Fruit fly (Drosophila melanogaster): Measurements from ENCODE around the gene DIP1.
"Not testable (repeated sequence)": the region's sequence is repeated elsewhere in the genome, so short reads cannot be mapped to it uniquely, and the experiment has no call there.

Gene DIP1

dm6 chrX:21629482-21630159 is at the start of gene DIP1:
TSS of gene DIP1 (minus strand) at chrX:21630148.
- TF ChIP-seq CG17801 (GFP tag; optimal IDR thresholded peaks at IDR 0.05; ENCODE audit: partially characterized antibody), result peak; percentile 36

dm6 chrX:21632852-21633251 is 2.9 kb upstream of the DIP1 start:
- no peak for TF ChIP-seq CG17801 (GFP tag; optimal IDR thresholded peaks at IDR 0.05; ENCODE audit: partially characterized antibody)

- TF ChIP-seq CG17801 (GFP tag; optimal IDR thresholded peaks at IDR 0.05; ENCODE audit: partially characterized antibody), result no peak
These were observed 2.3 kb upstream of the DIP1 start for dm6 chrX:21632213-21632612.

dm6 chrX:21631452-21631851 is 1.5 kb upstream of the DIP1 start:
- TF ChIP-seq CG17801 (GFP tag; optimal IDR thresholded peaks at IDR 0.05; ENCODE audit: partially characterized antibody), result peak; percentile 84

dm6 chrX:21630160-21630738 is 301 bp upstream of the DIP1 start:
- no peak for TF ChIP-seq CG17801 (GFP tag; optimal IDR thresholded peaks at IDR 0.05; ENCODE audit: partially characterized antibody)

- TF ChIP-seq CG17801 (GFP tag; optimal IDR thresholded peaks at IDR 0.05; ENCODE audit: partially characterized antibody), result not testable (repeated sequence)
These were observed 6.3 kb downstream of the DIP1 start, which contains the start of gene CG32500 for dm6 chrX:21623641-21624040. TSS of gene CG32500 (minus strand) at chrX:21623750.

- not testable (repeated sequence) for TF ChIP-seq CG17801 (GFP tag; optimal IDR thresholded peaks at IDR 0.05; ENCODE audit: partially characterized antibody)
These were observed 8.9 kb downstream of the DIP1 start, which contains the start of gene CG32819 for dm6 chrX:21621004-21621403. TSS of gene CG32819 (minus strand) at chrX:21621104.

dm6 chrX:21617517-21617916 is 12.4 kb downstream of the DIP1 start, which contains the start of gene CG32857:
TSS of gene CG32857 (minus strand) at chrX:21617617.
- TF ChIP-seq CG17801 (GFP tag; optimal IDR thresholded peaks at IDR 0.05; ENCODE audit: partially characterized antibody), result not testable (repeated sequence)

dm6 chrX:21615139-21615538 is 14.8 kb downstream of the DIP1 start, which contains the start of gene CG32820:
TSS of gene CG32820 (minus strand) at chrX:21615239.
- TF ChIP-seq CG17801 (GFP tag; optimal IDR thresholded peaks at IDR 0.05; ENCODE audit: partially characterized antibody), result not testable (repeated sequence)

dm6 chrX:21611426-21611825 is 18.5 kb downstream of the DIP1 start, which contains the start of gene CG33502:
TSS of gene CG33502 (minus strand) at chrX:21611526.
- TF ChIP-seq CG17801 (GFP tag; optimal IDR thresholded peaks at IDR 0.05; ENCODE audit: partially characterized antibody), result not testable (repeated sequence)

- TF ChIP-seq CG17801 (GFP tag; optimal IDR thresholded peaks at IDR 0.05; ENCODE audit: partially characterized antibody), result not testable (repeated sequence)
These were observed 21.1 kb downstream of the DIP1 start, which contains the start of gene CG17450 for dm6 chrX:21608820-21609219. TSS of gene CG17450 (minus strand) at chrX:21608920.

- no peak for TF ChIP-seq CG17801 (GFP tag; optimal IDR thresholded peaks at IDR 0.05; ENCODE audit: partially characterized antibody)
These were observed 24.4 kb downstream of the DIP1 start for dm6 chrX:21605514-21605913.

dm6 chrX:21604956-21605502 is 24.9 kb downstream of the DIP1 start, which contains the start of gene GCS2alpha:
TSS of gene GCS2alpha (minus strand) at chrX:21605264.
- no peak for TF ChIP-seq CG17801 (GFP tag; optimal IDR thresholded peaks at IDR 0.05; ENCODE audit: partially characterized antibody)

- TF ChIP-seq CG17801 (GFP tag; optimal IDR thresholded peaks at IDR 0.05; ENCODE audit: partially characterized antibody), result peak; percentile 24
These were observed 36.0 kb downstream of the DIP1 start for dm6 chrX:21593907-21594306.

- TF ChIP-seq CG17801 (GFP tag; optimal IDR thresholded peaks at IDR 0.05; ENCODE audit: partially characterized antibody), result peak; percentile 62
These were observed 38.0 kb downstream of the DIP1 start for dm6 chrX:21591990-21592389.

dm6 chrX:21589937-21590336 is 40.0 kb downstream of the DIP1 start:
- TF ChIP-seq CG17801 (GFP tag; optimal IDR thresholded peaks at IDR 0.05; ENCODE audit: partially characterized antibody), result no peak

Data from ovary, adult (tissue).